Worm (Caenorhabditis elegans) whole organism, early embryonic: Measurements from ENCODE around the gene cth-1.

ENCODE experiments used
- B0310.2 ChIP-seq: sonication (generic microtip); optimal IDR thresholded peaks from 2 replicates; lab custom pipeline; 2016; ENCODE audit warnings: mild to moderate bottlenecking, missing genetic modification characterization, missing compliant biosample characterization
- F13C5.2 ChIP-seq: sonication (generic microtip); optimal IDR thresholded peaks from 2 replicates; lab custom pipeline; 2017; ENCODE audit warnings: mild to moderate bottlenecking, missing genetic modification characterization, inconsistent platforms, missing compliant biosample characterization
- aly-1 ChIP-seq: sonication (generic microtip); optimal IDR thresholded peaks from 2 replicates; lab custom pipeline; 2016; ENCODE audit warnings: missing genetic modification characterization, missing compliant biosample characterization
- ama-1 ChIP-seq: fragments of 150-350 bp; optimal IDR thresholded peaks from 2 replicates; lab custom pipeline; 2014
- ceh-13 ChIP-seq: fragments of 200-800 bp; sonication (Bioruptor generic); optimal IDR thresholded peaks from 2 replicates; lab custom pipeline; 2018; ENCODE audit warnings: mild to moderate bottlenecking, missing genetic modification characterization, missing compliant biosample characterization
- ceh-36 ChIP-seq: sonication (generic microtip); optimal IDR thresholded peaks from 2 replicates; lab custom pipeline; 2016; ENCODE audit warnings: missing genetic modification characterization, inconsistent platforms, missing compliant biosample characterization
- ets-7 ChIP-seq: sonication (generic microtip); optimal IDR thresholded peaks from 2 replicates; lab custom pipeline; 2016; ENCODE audit warnings: missing genotype, missing genetic modification characterization, missing compliant biosample characterization
- flt-1 ChIP-seq: fragments of 200-800 bp; sonication (Bioruptor generic); IDR thresholded peaks from 2 replicates; pipeline ENCODE4 v1.3.6; 2022; ENCODE audit warnings: missing genetic modification characterization, missing compliant biosample characterization
- hmbx-1 ChIP-seq: sonication (generic microtip); optimal IDR thresholded peaks from 2 replicates; lab custom pipeline; 2016; ENCODE audit warnings: mild to moderate bottlenecking, missing genetic modification characterization, missing compliant biosample characterization
- hmg-4 ChIP-seq: fragments of 200-800 bp; sonication (Bioruptor generic); optimal IDR thresholded peaks from 2 replicates; lab custom pipeline; 2018; ENCODE audit warnings: mild to moderate bottlenecking, missing genetic modification characterization, missing compliant biosample characterization
- hnd-1 ChIP-seq: sonication (generic microtip); optimal IDR thresholded peaks from 2 replicates; lab custom pipeline; 2016; ENCODE audit warnings: missing genetic modification characterization, missing compliant biosample characterization
- pes-1 ChIP-seq: fragments of 200-800 bp; sonication (Bioruptor generic); IDR thresholded peaks from 2 replicates; pipeline ENCODE4 v1.3.6; 2022; ENCODE audit warnings: missing genetic modification reagents, missing genetic modification characterization, missing compliant biosample characterization
- scrt-1 ChIP-seq: fragments of 200-800 bp; sonication (Bioruptor generic); IDR thresholded peaks from 2 replicates; pipeline ENCODE4 v1.3.6; 2022; ENCODE audit warnings: missing genetic modification characterization, missing compliant biosample characterization
- sea-1 ChIP-seq: fragments of 200-800 bp; sonication (Bioruptor generic); conservative IDR thresholded peaks from 2 replicates; pipeline ENCODE4 v1.3.6; 2022; ENCODE audit warnings: missing genetic modification characterization, missing compliant biosample characterization
- tbx-11 ChIP-seq: fragments of 200-800 bp; sonication (Bioruptor generic); IDR thresholded peaks from 2 replicates; pipeline ENCODE4 v1.3.6; 2022; ENCODE audit warnings: missing genetic modification characterization, missing compliant biosample characterization
- tbx-37 ChIP-seq: fragments of 200-800 bp; sonication (Bioruptor generic); conservative IDR thresholded peaks from 2 replicates; pipeline ENCODE4 v1.3.6; 2022; ENCODE audit warnings: missing genetic modification reagents, missing genetic modification characterization, missing compliant biosample characterization
- tra-4 ChIP-seq: sonication (generic microtip); optimal IDR thresholded peaks from 2 replicates; lab custom pipeline; 2017; ENCODE audit warnings: missing genetic modification characterization, missing compliant biosample characterization

cth-1 gene

ce11 chrV:16100103-16100730 lies at the start of gene cth-1:
Gene cth-1, plus strand, starts transcription at chrV:16100680.
- TF ChIP-seq flt-1 (GFP tag; lab: Robert Waterston, UW) (no peak), hnd-1 (no peak), F13C5.2 (tag; lab: Kevin White, UChicago) (no peak), ceh-13 (no peak), tra-4 (tag; lab: Kevin White, UChicago) (no peak)

ce11 chrV:16053373-16053772 lies 47.1 kb upstream of the cth-1 start, which contains the start of gene F14H3.3:
Gene F14H3.3, minus strand, starts transcription at chrV:16053473.
- TF ChIP-seq B0310.2 (tag; lab: Kevin White, UChicago) (no peak), hnd-1 (no peak), ceh-13 (no peak), ets-7 (tag; lab: Kevin White, UChicago) (no peak), ceh-36 (no peak), tbx-11 (no peak), pes-1 (GFP tag; lab: Robert Waterston, UW) (no peak), tbx-37 (GFP tag; lab: Robert Waterston, UW) (no peak)

ce11 chrV:16055031-16055430 lies 45.4 kb upstream of the cth-1 start, which contains the start of gene F14H3.4:
Gene F14H3.4, minus strand, starts transcription at chrV:16055072.
- TF ChIP-seq hmbx-1, result no peak
- no peak for TF ChIP-seq aly-1 (tag; lab: Kevin White, UChicago)
- no peak for TF ChIP-seq tbx-37 (GFP tag; lab: Robert Waterston, UW)
- no peak for TF ChIP-seq tbx-11
- no peak for TF ChIP-seq scrt-1 (GFP tag; lab: Robert Waterston, UW)
- no peak for TF ChIP-seq F13C5.2 (tag; lab: Kevin White, UChicago)
- TF ChIP-seq ets-7 (tag; lab: Kevin White, UChicago), result no peak
- TF ChIP-seq hnd-1, result no peak
- no peak for TF ChIP-seq B0310.2 (tag; lab: Kevin White, UChicago)
- TF ChIP-seq sea-1 (GFP tag; lab: Robert Waterston, UW), result no peak

ce11 chrV:16057010-16057463 lies 43.4 kb upstream of the cth-1 start, which contains the start of gene F14H3.5:
Gene F14H3.5, minus strand, starts transcription at chrV:16057060.
- TF ChIP-seq tbx-37 (GFP tag; lab: Robert Waterston, UW) (no peak), ama-1 (lab: Kevin White, UChicago) (no peak), hmg-4 (no peak), tbx-11 (no peak), F13C5.2 (tag; lab: Kevin White, UChicago) (no peak), scrt-1 (GFP tag; lab: Robert Waterston, UW) (no peak), sea-1 (GFP tag; lab: Robert Waterston, UW) (no peak), B0310.2 (tag; lab: Kevin White, UChicago) (no peak), tra-4 (tag; lab: Kevin White, UChicago) (no peak), hmbx-1 (no peak), flt-1 (GFP tag; lab: Robert Waterston, UW) (no peak), ceh-36 (no peak), pes-1 (GFP tag; lab: Robert Waterston, UW) (no peak), ets-7 (tag; lab: Kevin White, UChicago) (no peak), hnd-1 (no peak), ceh-13 (no peak), aly-1 (tag; lab: Kevin White, UChicago) (no peak)

- TF ChIP-seq tra-4 (tag; lab: Kevin White, UChicago) (no peak), sea-1 (GFP tag; lab: Robert Waterston, UW) (no peak), scrt-1 (GFP tag; lab: Robert Waterston, UW) (no peak), pes-1 (GFP tag; lab: Robert Waterston, UW) (no peak), tbx-11 (no peak), B0310.2 (tag; lab: Kevin White, UChicago) (no peak), ets-7 (tag; lab: Kevin White, UChicago) (no peak), hnd-1 (no peak)
These were observed 41.6 kb upstream of the cth-1 start, which contains the start of gene F14H3.6 for ce11 chrV:16058872-16059271. Gene F14H3.6, minus strand, starts transcription at chrV:16058893.

- TF ChIP-seq B0310.2 (tag; lab: Kevin White, UChicago), result no peak
- TF ChIP-seq aly-1 (tag; lab: Kevin White, UChicago), result no peak
- TF ChIP-seq flt-1 (GFP tag; lab: Robert Waterston, UW), result no peak
- no peak for TF ChIP-seq tbx-11
- TF ChIP-seq ceh-13, result no peak
- no peak for TF ChIP-seq tra-4 (tag; lab: Kevin White, UChicago)
- no peak for TF ChIP-seq hmbx-1
- no peak for TF ChIP-seq hnd-1
- no peak for TF ChIP-seq ceh-36
- TF ChIP-seq hmg-4, result no peak
- no peak for TF ChIP-seq ama-1 (lab: Kevin White, UChicago)
- TF ChIP-seq pes-1 (GFP tag; lab: Robert Waterston, UW), result no peak
- no peak for TF ChIP-seq scrt-1 (GFP tag; lab: Robert Waterston, UW)
These were observed 40.3 kb upstream of the cth-1 start, which contains the start of gene F14H3.15 for ce11 chrV:16060135-16060534. Gene F14H3.15, minus strand, starts transcription at chrV:16060235.

ce11 chrV:16061993-16062392 lies 38.5 kb upstream of the cth-1 start, which contains the start of gene fbxa-100:
Gene fbxa-100, minus strand, starts transcription at chrV:16062093.
- TF ChIP-seq tbx-11, result no peak
- no peak for TF ChIP-seq tra-4 (tag; lab: Kevin White, UChicago)
- no peak for TF ChIP-seq hmg-4
- TF ChIP-seq tbx-37 (GFP tag; lab: Robert Waterston, UW), result no peak
- TF ChIP-seq ceh-36, result no peak
- TF ChIP-seq scrt-1 (GFP tag; lab: Robert Waterston, UW), result no peak
- no peak for TF ChIP-seq F13C5.2 (tag; lab: Kevin White, UChicago)
- no peak for TF ChIP-seq aly-1 (tag; lab: Kevin White, UChicago)
- TF ChIP-seq flt-1 (GFP tag; lab: Robert Waterston, UW), result no peak
- TF ChIP-seq ama-1 (lab: Kevin White, UChicago), result no peak
- TF ChIP-seq B0310.2 (tag; lab: Kevin White, UChicago), result no peak
- no peak for TF ChIP-seq pes-1 (GFP tag; lab: Robert Waterston, UW)
- no peak for TF ChIP-seq hnd-1
- TF ChIP-seq hmbx-1, result no peak
- no peak for TF ChIP-seq sea-1 (GFP tag; lab: Robert Waterston, UW)
- no peak for TF ChIP-seq ets-7 (tag; lab: Kevin White, UChicago)
- no peak for TF ChIP-seq ceh-13
